Worm (Caenorhabditis elegans): Measurements from ENCODE around the gene nhr-139.

DNA sequence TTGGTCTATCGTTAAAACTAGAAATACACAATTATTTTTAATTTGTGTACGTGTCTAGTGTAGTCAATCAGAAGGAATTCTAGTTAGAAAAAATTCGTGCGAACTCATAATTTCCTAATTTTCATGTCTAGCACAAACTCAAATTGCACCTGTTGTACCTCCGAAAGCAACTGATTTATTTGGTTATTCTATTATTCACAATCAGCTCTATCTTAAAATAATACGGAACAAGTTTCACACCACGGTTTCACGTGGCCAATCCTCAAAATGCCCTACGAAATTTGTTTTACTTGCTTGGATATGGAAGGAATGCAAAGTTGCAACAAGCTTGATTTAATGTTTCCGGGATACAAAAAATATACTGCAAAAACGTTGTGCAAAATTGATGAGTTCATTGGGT is 25.0 kb upstream of the nhr-139 start, which contains the start of gene srw-127:
- TF ChIP-seq unc-62 (GFP tag; optimal IDR thresholded peaks at IDR 0.05) (no peak), lin-39 (tag; optimal IDR thresholded peaks at IDR 0.05) (no peak), tbx-2 (tag; optimal IDR thresholded peaks at IDR 0.05) (no peak), ama-1 (optimal IDR thresholded peaks at IDR 0.05) (no peak), ceh-82 (tag; optimal IDR thresholded peaks at IDR 0.05) (no peak), nhr-11 (tag; optimal IDR thresholded peaks at IDR 0.05) (no peak), unc-30 (tag; optimal IDR thresholded peaks at IDR 0.05) (no peak)
